Worm (Caenorhabditis elegans): ENCODE results near the gene swd-2.2.

- TF ChIP-seq unc-39 (tag; optimal IDR thresholded peaks at IDR 0.05) = no peak
- no peak for TF ChIP-seq nhr-76 (tag; optimal IDR thresholded peaks at IDR 0.05)
These were observed 9.7 kb downstream of the swd-2.2 start, which contains the start of gene tag-321 for ce11 chrIV:7783801-7784411.

Data from whole organism, L3 larva.